Worm (Caenorhabditis elegans) whole organism, L1 larva: ENCODE results near the gene moe-3.

ENCODE experiments used
- C04F5.9 ChIP-seq: sonication (generic microtip); optimal IDR thresholded peaks from 2 replicates; lab custom pipeline; 2016; ENCODE audit warnings: missing genetic modification characterization, missing compliant biosample characterization
- C16A3.4 ChIP-seq: fragments of 150-350 bp; optimal IDR thresholded peaks from 2 replicates; lab custom pipeline; 2014; ENCODE audit warnings: missing biosample characterization, missing genetic modification characterization
- F16B12.6 ChIP-seq: fragments of 150-350 bp; optimal IDR thresholded peaks from 2 replicates; lab custom pipeline; 2014; ENCODE audit warnings: missing biosample characterization, missing genetic modification characterization
- aha-1 ChIP-seq: fragments of 150-350 bp; optimal IDR thresholded peaks from 2 replicates; lab custom pipeline; 2014; ENCODE audit warnings: missing biosample characterization, missing genetic modification characterization
- alr-1 ChIP-seq: fragments of 200-800 bp; sonication (Bioruptor generic); optimal IDR thresholded peaks from 2 replicates; lab custom pipeline; 2018; ENCODE audit warnings: borderline replicate concordance, mild to moderate bottlenecking, missing genetic modification characterization, missing compliant biosample characterization
- aly-2 ChIP-seq: fragments of 150-350 bp; optimal IDR thresholded peaks from 2 replicates; lab custom pipeline; 2014; ENCODE audit warnings: missing biosample characterization, missing genetic modification characterization
- ama-1 ChIP-seq: fragments of 150-350 bp; optimal IDR thresholded peaks from 2 replicates; lab custom pipeline; 2014
- ceh-8 ChIP-seq: fragments of 200-800 bp; sonication (Bioruptor generic); optimal IDR thresholded peaks from 2 replicates; lab custom pipeline; 2018; ENCODE audit warnings: mild to moderate bottlenecking, missing genetic modification characterization, moderate library complexity, missing compliant biosample characterization
- ceh-88 ChIP-seq: fragments of 200-800 bp; sonication (Bioruptor generic); IDR thresholded peaks from 2 replicates; pipeline ENCODE4 v1.3.6; 2022; ENCODE audit warnings: missing genetic modification characterization, missing compliant biosample characterization
- dpl-1 ChIP-seq, 3 experiments: fragments of 150-350 bp in 2 of 3; sonication (generic microtip) in 1 of 3; optimal IDR thresholded peaks; 2 replicates each; lab custom pipeline; 2014 to 2017; ENCODE audit warnings: missing biosample characterization in 3 of 3, missing genetic modification characterization in 3 of 3, missing genetic modification reagents in 3 of 3
- efl-1 ChIP-seq, 4 experiments: fragments of 150-350 bp; optimal IDR thresholded peaks in 3 of 4; peaks in 1 of 4; 1 replicate in 1 of 4; 2 replicates in 3 of 4; lab custom pipeline; 2014; ENCODE audit warnings: missing biosample characterization in 2 of 4, missing genetic modification characterization in 2 of 4, missing genetic modification reagents in 2 of 4
- efl-3 ChIP-seq: fragments of 200-800 bp; sonication (Bioruptor generic); optimal IDR thresholded peaks from 2 replicates; lab custom pipeline; 2018; ENCODE audit warnings: mild to moderate bottlenecking, missing genetic modification characterization, missing compliant biosample characterization
- egl-27 ChIP-seq, 2 experiments: fragments of 150-350 bp in 1 of 2; sonication (generic microtip); optimal IDR thresholded peaks; 3 replicates each; lab custom pipeline; 2017 to 2018; ENCODE audit warnings: missing biosample characterization in 2 of 2, missing genetic modification characterization in 2 of 2, missing genetic modification reagents in 2 of 2
- ets-5 ChIP-seq: fragments of 200-800 bp; sonication (Bioruptor generic); IDR thresholded peaks from 2 replicates; pipeline ENCODE4 v1.3.6; 2022; ENCODE audit warnings: missing genetic modification characterization, missing compliant biosample characterization
- fkh-10 ChIP-seq: sonication (generic microtip); optimal IDR thresholded peaks from 2 replicates; lab custom pipeline; 2017; ENCODE audit warnings: missing biosample characterization, missing genetic modification reagents, missing genetic modification characterization
- fkh-4 ChIP-seq: sonication (generic microtip); optimal IDR thresholded peaks from 2 replicates; lab custom pipeline; 2016; ENCODE audit warnings: missing compliant biosample characterization, missing genetic modification characterization, borderline replicate concordance
- fkh-8 ChIP-seq: sonication (generic microtip); optimal IDR thresholded peaks from 2 replicates; lab custom pipeline; 2016; ENCODE audit warnings: mild to moderate bottlenecking, missing genetic modification characterization, missing compliant biosample characterization
- grh-1 ChIP-seq: fragments of 200-800 bp; sonication (Bioruptor generic); IDR thresholded peaks from 2 replicates; pipeline ENCODE4 v1.3.6; 2022; ENCODE audit warnings: missing genetic modification reagents, missing genetic modification characterization, missing compliant biosample characterization
- hlh-17 ChIP-seq: fragments of 200-800 bp; sonication (Bioruptor generic); optimal IDR thresholded peaks from 2 replicates; lab custom pipeline; 2018; ENCODE audit warnings: missing genetic modification characterization, mild to moderate bottlenecking, missing compliant biosample characterization, moderate library complexity, borderline replicate concordance
- hpl-2 ChIP-seq: fragments of 150-350 bp; optimal IDR thresholded peaks from 2 replicates; lab custom pipeline; 2014; ENCODE audit warnings: missing biosample characterization, missing genetic modification reagents, missing genetic modification characterization
- irx-1 ChIP-seq: sonication (generic microtip); optimal IDR thresholded peaks from 2 replicates; lab custom pipeline; 2016; ENCODE audit warnings: missing genetic modification characterization, missing compliant biosample characterization
- isw-1 ChIP-seq: fragments of 200-800 bp; sonication (Bioruptor generic); IDR thresholded peaks from 2 replicates; pipeline ENCODE4 v1.3.6; 2022; ENCODE audit warnings: missing genetic modification characterization, missing compliant biosample characterization
- jun-1 ChIP-seq: fragments of 150-350 bp; optimal IDR thresholded peaks from 2 replicates; lab custom pipeline; 2014; ENCODE audit warnings: missing biosample characterization, missing genetic modification reagents, missing genetic modification characterization
- lin-35 ChIP-seq, 2 experiments: fragments of 150-350 bp; optimal IDR thresholded peaks; 2 replicates each; lab custom pipeline; 2014; ENCODE audit warnings: missing biosample characterization in 2 of 2, missing genetic modification characterization in 2 of 2, missing genetic modification reagents in 2 of 2
- lin-39 ChIP-seq: fragments of 150-350 bp; optimal IDR thresholded peaks from 2 replicates; lab custom pipeline; 2014; ENCODE audit warnings: missing biosample characterization, missing genetic modification reagents, missing genetic modification characterization
- lir-3 ChIP-seq: sonication (generic microtip); optimal IDR thresholded peaks from 2 replicates; lab custom pipeline; 2016; ENCODE audit warnings: mild to moderate bottlenecking, missing genetic modification characterization, moderate library complexity, missing compliant biosample characterization; ENCODE audit not compliant: poor library complexity
- lsy-2 ChIP-seq, 2 experiments: fragments of 150-350 bp; optimal IDR thresholded peaks; 2 replicates each; lab custom pipeline; 2014; ENCODE audit warnings: missing biosample characterization in 2 of 2, missing genetic modification characterization in 2 of 2
- mdl-1 ChIP-seq, 2 experiments: fragments of 150-350 bp; optimal IDR thresholded peaks; 2 replicates each; lab custom pipeline; 2014 to 2017; ENCODE audit warnings: missing biosample characterization in 2 of 2, missing genetic modification characterization in 2 of 2, inconsistent platforms in 1 of 2
- mef-2 ChIP-seq: fragments of 150-350 bp; optimal IDR thresholded peaks from 2 replicates; lab custom pipeline; 2014; ENCODE audit warnings: missing biosample characterization, missing genetic modification characterization
- mep-1 ChIP-seq: fragments of 150-350 bp; optimal IDR thresholded peaks from 2 replicates; lab custom pipeline; 2014; ENCODE audit warnings: missing biosample characterization, missing genetic modification characterization
- nhr-11 ChIP-seq: fragments of 150-350 bp; optimal IDR thresholded peaks from 2 replicates; lab custom pipeline; 2014; ENCODE audit warnings: missing biosample characterization, missing genetic modification characterization
- nhr-12 ChIP-seq: sonication (generic microtip); optimal IDR thresholded peaks from 2 replicates; lab custom pipeline; 2017; ENCODE audit warnings: missing biosample characterization, missing genetic modification characterization
- nhr-20 ChIP-seq: sonication (generic microtip); optimal IDR thresholded peaks from 2 replicates; lab custom pipeline; 2016; ENCODE audit warnings: mild to moderate bottlenecking, missing genetic modification characterization, missing compliant biosample characterization
- nhr-28 ChIP-seq: fragments of 150-350 bp; optimal IDR thresholded peaks from 2 replicates; lab custom pipeline; 2014; ENCODE audit warnings: missing biosample characterization, missing genetic modification characterization
- nhr-47 ChIP-seq: sonication (generic microtip); optimal IDR thresholded peaks from 2 replicates; lab custom pipeline; 2016; ENCODE audit warnings: mild to moderate bottlenecking, missing genetic modification characterization, moderate library complexity, missing compliant biosample characterization
- nhr-71 ChIP-seq: sonication (generic microtip); optimal IDR thresholded peaks from 2 replicates; lab custom pipeline; 2016; ENCODE audit warnings: mild to moderate bottlenecking, missing genetic modification characterization, moderate library complexity, missing compliant biosample characterization
- nhr-77 ChIP-seq: fragments of 150-350 bp; optimal IDR thresholded peaks from 2 replicates; lab custom pipeline; 2014; ENCODE audit warnings: missing biosample characterization, missing genetic modification characterization
- nhr-84 ChIP-seq: sonication (generic microtip); optimal IDR thresholded peaks from 2 replicates; lab custom pipeline; 2017; ENCODE audit warnings: missing biosample characterization, missing genetic modification characterization
- nhr-90 ChIP-seq: sonication (generic microtip); optimal IDR thresholded peaks from 2 replicates; lab custom pipeline; 2016; ENCODE audit warnings: mild to moderate bottlenecking, missing genetic modification characterization, missing compliant biosample characterization; ENCODE audit not compliant: poor library complexity
- pax-3 ChIP-seq: fragments of 200-800 bp; sonication (Bioruptor generic); optimal IDR thresholded peaks from 2 replicates; lab custom pipeline; 2018; ENCODE audit warnings: mild to moderate bottlenecking, missing genetic modification characterization, moderate library complexity, missing compliant biosample characterization
- pqm-1 ChIP-seq: sonication (generic microtip); optimal IDR thresholded peaks from 3 replicates; lab custom pipeline; 2017; ENCODE audit warnings: missing biosample characterization, missing genetic modification characterization
- snu-23 ChIP-seq: sonication (generic microtip); optimal IDR thresholded peaks from 2 replicates; lab custom pipeline; 2016; ENCODE audit warnings: missing genetic modification characterization, missing compliant biosample characterization
- sptf-1 ChIP-seq: fragments of 150-350 bp; optimal IDR thresholded peaks from 2 replicates; lab custom pipeline; 2014; ENCODE audit warnings: missing biosample characterization, missing genetic modification characterization
- swsn-7 ChIP-seq: sonication (generic microtip); optimal IDR thresholded peaks from 2 replicates; lab custom pipeline; 2016; ENCODE audit warnings: missing genetic modification characterization, missing compliant biosample characterization
- tbx-2 ChIP-seq: sonication (generic microtip); optimal IDR thresholded peaks from 2 replicates; lab custom pipeline; 2016; ENCODE audit warnings: missing genetic modification characterization, missing compliant biosample characterization
- unc-130 ChIP-seq: fragments of 150-350 bp; optimal IDR thresholded peaks from 2 replicates; lab custom pipeline; 2017; ENCODE audit warnings: missing biosample characterization, missing genetic modification characterization, inconsistent platforms
- unc-62 ChIP-seq: fragments of 150-350 bp; optimal IDR thresholded peaks from 2 replicates; lab custom pipeline; 2014; ENCODE audit warnings: missing biosample characterization, missing genetic modification reagents, missing genetic modification characterization
- unc-86 ChIP-seq: sonication (generic microtip); optimal IDR thresholded peaks from 2 replicates; lab custom pipeline; 2016; ENCODE audit warnings: missing genetic modification characterization, missing compliant biosample characterization
- xbp-1 ChIP-seq: sonication (generic microtip); optimal IDR thresholded peaks from 2 replicates; lab custom pipeline; 2016; ENCODE audit warnings: missing genetic modification characterization, missing compliant biosample characterization
- zag-1 ChIP-seq: fragments of 150-350 bp; optimal IDR thresholded peaks from 2 replicates; lab custom pipeline; 2014; ENCODE audit warnings: missing biosample characterization, missing genetic modification characterization
- zip-4 ChIP-seq: fragments of 200-800 bp; sonication (Bioruptor generic); optimal IDR thresholded peaks from 2 replicates; lab custom pipeline; 2018; ENCODE audit warnings: mild to moderate bottlenecking, missing genetic modification characterization, moderate library complexity, missing compliant biosample characterization
- ztf-4 ChIP-seq: fragments of 150-350 bp; optimal IDR thresholded peaks from 2 replicates; lab custom pipeline; 2014; ENCODE audit warnings: missing biosample characterization, missing genetic modification characterization

moe-3 gene

ce11 chrII:13199674-13200215, 34.2 kb upstream of the moe-3 start, which contains the start of gene btf-1:
Gene btf-1, plus strand, starts transcription at chrII:13200165.
- TF ChIP-seq lin-39 (tag; lab: Kevin White, UChicago) (peak; percentile 60), nhr-77 (tag; lab: Kevin White, UChicago) (peak; percentile 70), nhr-11 (tag; lab: Kevin White, UChicago) (no peak), xbp-1 (tag; lab: Kevin White, UChicago) (peak; percentile 86), hlh-17 (GFP tag; lab: Kevin White, UChicago) (no peak), aly-2 (tag; lab: Kevin White, UChicago) (peak; percentile 52), snu-23 (GFP tag; lab: Kevin White, UChicago) (peak; percentile 85), ets-5 (no peak), unc-62 (GFP tag; lab: Kevin White, UChicago) (no peak), egl-27 (tag; optimal IDR thresholded peaks at IDR 0.05; lab: Kevin White, UChicago) (peak in 1 of 2 experiments; percentile 12), fkh-4 (tag; lab: Kevin White, UChicago) (peak; percentile 79), efl-1 (optimal IDR thresholded peaks at IDR 0.05; lab: Kevin White, UChicago) (peak; percentile 94 to 97), efl-1 (GFP tag; optimal IDR thresholded peaks at IDR 0.05 in 1 of 2; lab: Kevin White, UChicago) (peak; percentile 96 to 100), mdl-1 (tag; optimal IDR thresholded peaks at IDR 0.05; lab: Kevin White, UChicago) (peak in 1 of 2 experiments; percentile 28), fkh-8 (tag; lab: Kevin White, UChicago) (peak; percentile 94), nhr-28 (tag; lab: Kevin White, UChicago) (no peak), ceh-8 (peak; percentile 84), lsy-2 (tag; optimal IDR thresholded peaks at IDR 0.05; lab: Kevin White, UChicago) (peak; percentile 74 to 84), pax-3 (peak; percentile 97), lin-35 (GFP tag; optimal IDR thresholded peaks at IDR 0.05; lab: Kevin White, UChicago) (peak; percentile 95 to 97), ztf-4 (tag; lab: Kevin White, UChicago) (peak; percentile 13), zag-1 (tag; lab: Kevin White, UChicago) (peak; percentile 43), mep-1 (peak; percentile 84), nhr-84 (no peak), alr-1 (tag; lab: Kevin White, UChicago) (no peak), zip-4 (peak; percentile 61), ceh-88 (GFP tag; lab: Robert Waterston, UW) (peak; percentile 86), jun-1 (tag; lab: Kevin White, UChicago) (peak; percentile 61), hpl-2 (peak; percentile 45), grh-1 (GFP tag; lab: Robert Waterston, UW) (peak; percentile 74), nhr-12 (tag; lab: Kevin White, UChicago) (no peak), unc-130 (tag; lab: Kevin White, UChicago) (no peak), ama-1 (lab: Kevin White, UChicago) (peak; percentile 86), dpl-1 (GFP tag; optimal IDR thresholded peaks at IDR 0.05; lab: Kevin White, UChicago) (peak; percentile 94 to 95 (median 95)), F16B12.6 (tag; lab: Kevin White, UChicago) (no peak), isw-1 (GFP tag; lab: Robert Waterston, UW) (peak; percentile 87), unc-86 (tag; lab: Kevin White, UChicago) (peak; percentile 82), nhr-71 (peak; percentile 93), irx-1 (tag; lab: Kevin White, UChicago) (peak; percentile 87), lir-3 (tag; lab: Kevin White, UChicago) (peak; percentile 84), fkh-10 (GFP tag; lab: Kevin White, UChicago) (no peak), nhr-90 (tag; lab: Kevin White, UChicago) (peak; percentile 94), aha-1 (tag; lab: Kevin White, UChicago) (peak; percentile 23), tbx-2 (tag; lab: Kevin White, UChicago) (peak; percentile 90), C04F5.9 (tag; lab: Kevin White, UChicago) (peak; percentile 82), C16A3.4 (tag; lab: Kevin White, UChicago) (peak; percentile 83), efl-3 (GFP tag; lab: Kevin White, UChicago) (peak; percentile 52), pqm-1 (tag; lab: Kevin White, UChicago) (no peak), mef-2 (tag; lab: Kevin White, UChicago) (no peak), nhr-47 (tag; lab: Kevin White, UChicago) (peak; percentile 95), swsn-7 (tag; lab: Kevin White, UChicago) (peak; percentile 83), nhr-20 (tag; lab: Kevin White, UChicago) (peak; percentile 88), sptf-1 (tag; lab: Kevin White, UChicago) (no peak)
